Fruit fly (Drosophila melanogaster) whole organism, prepupa: Measurements from ENCODE around the gene CG14691.

ENCODE experiments used
- Blimp-1 ChIP-seq: fragments of 200-800 bp; sonication (Bioruptor generic); optimal IDR thresholded peaks from 3 replicates; lab custom pipeline; 2017; ENCODE audit warnings: missing biosample characterization, missing genetic modification characterization, mild to moderate bottlenecking, moderate library complexity, missing genetic modification reagents
- CG10631 ChIP-seq: fragments of 200-800 bp; sonication (Bioruptor generic); optimal IDR thresholded peaks from 2 replicates; lab custom pipeline; 2016; ENCODE audit warnings: missing biosample characterization, missing genetic modification characterization
- CG10669 ChIP-seq: fragments of 200-800 bp; sonication (Bioruptor generic); optimal IDR thresholded peaks from 3 replicates; lab custom pipeline; 2018; ENCODE audit warnings: missing biosample characterization, mild to moderate bottlenecking, missing genetic modification characterization, moderate library complexity
- CG11294 ChIP-seq: fragments of 200-800 bp; sonication (Bioruptor generic); IDR thresholded peaks from 2 replicates; pipeline ENCODE4 v1.3.6; 2022; ENCODE audit warnings: missing biosample characterization, missing genetic modification characterization
- CG11902 ChIP-seq: fragments of 200-800 bp; sonication (Bioruptor generic); optimal IDR thresholded peaks from 3 replicates; lab custom pipeline; 2016; ENCODE audit warnings: missing biosample characterization, missing genetic modification characterization
- CG15336 ChIP-seq: fragments of 200-800 bp; sonication (Bioruptor generic); IDR thresholded peaks from 2 replicates; pipeline ENCODE4 v1.3.6; 2022; ENCODE audit warnings: missing biosample characterization, missing genetic modification characterization
- CG1621 ChIP-seq: fragments of 200-800 bp; sonication (Bioruptor generic); optimal IDR thresholded peaks from 3 replicates; lab custom pipeline; 2018; ENCODE audit warnings: missing biosample characterization, mild to moderate bottlenecking, missing genetic modification characterization
- CG31627 ChIP-seq: fragments of 200-800 bp; sonication (Bioruptor generic); optimal IDR thresholded peaks from 3 replicates; lab custom pipeline; 2016; ENCODE audit warnings: missing biosample characterization, missing genetic modification characterization
- CG32006 ChIP-seq: fragments of 200-800 bp; sonication (Bioruptor generic); optimal IDR thresholded peaks from 3 replicates; lab custom pipeline; 2017; ENCODE audit warnings: missing biosample characterization, mild to moderate bottlenecking, missing genetic modification characterization
- CG34406 ChIP-seq: fragments of 200-800 bp; sonication (Bioruptor generic); optimal IDR thresholded peaks from 3 replicates; lab custom pipeline; 2016; ENCODE audit warnings: missing biosample characterization, missing genetic modification characterization
- CG3919 ChIP-seq: fragments of 200-800 bp; sonication (Bioruptor generic); optimal IDR thresholded peaks from 3 replicates; lab custom pipeline; 2016; ENCODE audit warnings: missing biosample characterization, missing genetic modification characterization
- CG4318 ChIP-seq: fragments of 200-800 bp; sonication (Bioruptor generic); optimal IDR thresholded peaks from 3 replicates; lab custom pipeline; 2017; ENCODE audit warnings: missing biosample characterization, mild to moderate bottlenecking, missing genetic modification characterization
- CG6276 ChIP-seq: fragments of 200-800 bp; sonication (Bioruptor generic); optimal IDR thresholded peaks from 2 replicates; lab custom pipeline; 2017; ENCODE audit warnings: missing biosample characterization, mild to moderate bottlenecking, missing genetic modification characterization
- CG6792 ChIP-seq: fragments of 200-800 bp; sonication (Bioruptor generic); optimal IDR thresholded peaks from 3 replicates; lab custom pipeline; 2016; ENCODE audit warnings: missing biosample characterization, missing genetic modification characterization
- CG6808 ChIP-seq: fragments of 200-800 bp; sonication (Bioruptor generic); optimal IDR thresholded peaks from 3 replicates; lab custom pipeline; 2017; ENCODE audit warnings: missing biosample characterization, missing genetic modification characterization, mild to moderate bottlenecking, moderate library complexity, missing genetic modification reagents
- CG6854 ChIP-seq: fragments of 200-800 bp; sonication (Bioruptor generic); optimal IDR thresholded peaks from 2 replicates; lab custom pipeline; 2017; ENCODE audit warnings: missing biosample characterization, mild to moderate bottlenecking, missing genetic modification characterization
- CG7368 ChIP-seq: fragments of 200-800 bp; sonication (Bioruptor generic); optimal IDR thresholded peaks from 3 replicates; lab custom pipeline; 2016; ENCODE audit warnings: missing biosample characterization, missing genetic modification characterization
- CG8119 ChIP-seq: fragments of 200-800 bp; sonication (Bioruptor generic); IDR thresholded peaks from 3 replicates; pipeline ENCODE4 v1.3.6; 2022; ENCODE audit warnings: missing biosample characterization, missing genetic modification characterization
- CG9139 ChIP-seq: fragments of 200-800 bp; sonication (Bioruptor generic); optimal IDR thresholded peaks from 3 replicates; lab custom pipeline; 2017; ENCODE audit warnings: missing biosample characterization, mild to moderate bottlenecking, missing genetic modification characterization
- Eip75B ChIP-seq: fragments of 200-800 bp; sonication (Bioruptor generic); optimal IDR thresholded peaks from 3 replicates; lab custom pipeline; 2016; ENCODE audit warnings: missing biosample characterization, missing genetic modification characterization
- Eip78C ChIP-seq: fragments of 200-800 bp; sonication (Bioruptor generic); peaks from one replicate; lab custom pipeline; 2016; ENCODE audit warnings: missing biosample characterization, missing genetic modification characterization
- Eip93F ChIP-seq: fragments of 200-800 bp; sonication (Bioruptor generic); optimal IDR thresholded peaks from 2 replicates; lab custom pipeline; 2016; ENCODE audit warnings: missing biosample characterization, mild to moderate bottlenecking, missing genetic modification characterization
- Gug ChIP-seq: fragments of 200-800 bp; sonication (Bioruptor generic); IDR thresholded peaks from 2 replicates; pipeline ENCODE4 v1.3.6; 2022; ENCODE audit warnings: missing biosample characterization, missing genetic modification characterization
- Hr38 ChIP-seq: sonication (Bioruptor generic); optimal IDR thresholded peaks from 2 replicates; lab custom pipeline; 2016; ENCODE audit warnings: missing biosample characterization, missing genetic modification characterization
- Hr4 ChIP-seq: fragments of 200-800 bp; sonication (Bioruptor generic); optimal IDR thresholded peaks from 3 replicates; lab custom pipeline; 2016; ENCODE audit warnings: missing biosample characterization, missing genetic modification characterization
- Lpt ChIP-seq: fragments of 200-800 bp; sonication (Bioruptor generic); optimal IDR thresholded peaks from 3 replicates; lab custom pipeline; 2016; ENCODE audit warnings: missing biosample characterization, missing genetic modification characterization
- Smox ChIP-seq: fragments of 200-800 bp; sonication (Bioruptor generic); optimal IDR thresholded peaks from 3 replicates; lab custom pipeline; 2016; ENCODE audit warnings: missing biosample characterization, missing genetic modification characterization
- Sox102F ChIP-seq: fragments of 200-800 bp; sonication (Bioruptor generic); optimal IDR thresholded peaks from 2 replicates; lab custom pipeline; 2016; ENCODE audit warnings: missing biosample characterization, mild to moderate bottlenecking, missing genetic modification characterization
- Sox14 ChIP-seq: fragments of 200-800 bp; sonication (Bioruptor generic); optimal IDR thresholded peaks from 3 replicates; lab custom pipeline; 2016; ENCODE audit warnings: missing biosample characterization, missing genetic modification characterization
- Sox15 ChIP-seq: fragments of 200-800 bp; sonication (Bioruptor generic); optimal IDR thresholded peaks from 3 replicates; lab custom pipeline; 2016; ENCODE audit warnings: missing biosample characterization, missing genetic modification characterization
- achi ChIP-seq: fragments of 200-800 bp; sonication (Bioruptor generic); optimal IDR thresholded peaks from 3 replicates; lab custom pipeline; 2016; ENCODE audit warnings: missing biosample characterization, missing genetic modification characterization
- cyc ChIP-seq: fragments of 200-800 bp; sonication (Bioruptor generic); optimal IDR thresholded peaks from 3 replicates; lab custom pipeline; 2016; ENCODE audit warnings: missing biosample characterization, missing genetic modification characterization
- dsx ChIP-seq: fragments of 200-800 bp; optimal IDR thresholded peaks from 3 replicates; lab custom pipeline; 2019; ENCODE audit warnings: missing biosample characterization, mild to moderate bottlenecking, missing genetic modification characterization, moderate library complexity; ENCODE audit not compliant: poor library complexity, severe bottlenecking
- eg ChIP-seq: fragments of 200-800 bp; sonication (Bioruptor generic); IDR thresholded peaks from 3 replicates; pipeline ENCODE4 v1.3.6; 2022; ENCODE audit warnings: missing biosample characterization, missing genetic modification characterization
- esn ChIP-seq: fragments of 200-800 bp; sonication (Bioruptor generic); optimal IDR thresholded peaks from 2 replicates; lab custom pipeline; 2016; ENCODE audit warnings: missing biosample characterization, mild to moderate bottlenecking, missing genetic modification characterization, moderate library complexity
- fd59A ChIP-seq: fragments of 200-800 bp; sonication (Bioruptor generic); optimal IDR thresholded peaks from 2 replicates; lab custom pipeline; 2017; ENCODE audit warnings: missing biosample characterization, mild to moderate bottlenecking, missing genetic modification characterization, missing genetic modification reagents
- lz ChIP-seq: fragments of 200-800 bp; sonication (Bioruptor generic); optimal IDR thresholded peaks from 3 replicates; lab custom pipeline; 2016; ENCODE audit warnings: missing biosample characterization, missing genetic modification characterization
- net ChIP-seq: fragments of 200-800 bp; sonication (Bioruptor generic); optimal IDR thresholded peaks from 3 replicates; lab custom pipeline; 2016; ENCODE audit warnings: missing biosample characterization, missing genetic modification characterization
- pdm3 ChIP-seq: fragments of 200-800 bp; sonication (Bioruptor generic); optimal IDR thresholded peaks from 3 replicates; lab custom pipeline; 2016; ENCODE audit warnings: missing biosample characterization, missing genetic modification characterization
- salr ChIP-seq, 2 experiments: fragments of 200-800 bp; sonication (Bioruptor generic); optimal IDR thresholded peaks; 3 replicates each; lab custom pipeline; 2016 to 2018; ENCODE audit warnings: missing biosample characterization in 2 of 2, missing genetic modification characterization in 2 of 2, mild to moderate bottlenecking in 1 of 2
- ss ChIP-seq, 2 experiments: fragments of 200-800 bp; sonication (Bioruptor generic); optimal IDR thresholded peaks; 2 replicates in 1 of 2; 3 replicates in 1 of 2; lab custom pipeline; 2017 to 2018; ENCODE audit warnings: mild to moderate bottlenecking in 2 of 2, missing biosample characterization in 2 of 2, missing genetic modification characterization in 2 of 2, moderate library complexity in 1 of 2
- svp ChIP-seq: fragments of 200-800 bp; sonication (Bioruptor generic); peaks from one replicate; lab custom pipeline; 2016; ENCODE audit warnings: missing biosample characterization, missing genetic modification characterization
- vri ChIP-seq: fragments of 200-800 bp; sonication (Bioruptor generic); optimal IDR thresholded peaks from 3 replicates; lab custom pipeline; 2016; ENCODE audit warnings: missing biosample characterization, mild to moderate bottlenecking, missing genetic modification characterization

CG14691 gene

DNA sequence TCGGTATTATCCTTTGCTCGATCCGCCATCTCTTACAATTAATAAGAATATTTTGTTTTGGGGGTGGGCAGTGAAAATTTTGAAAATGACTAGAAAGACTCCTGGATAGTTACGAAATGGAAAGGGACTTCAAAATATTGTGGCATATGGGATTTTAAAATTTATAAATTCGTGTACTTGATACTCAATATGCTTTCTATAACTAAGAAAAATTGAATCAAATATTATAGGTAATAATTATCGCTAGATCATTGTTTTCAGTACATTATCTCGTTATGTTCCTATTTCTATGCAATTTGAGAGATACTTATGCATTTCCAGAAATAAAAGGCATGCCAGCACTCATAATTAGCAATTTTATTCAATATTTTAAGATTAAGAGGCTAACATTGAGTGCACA, at the start of gene CG14691:
TSS of gene CG14691 (minus strand) at position 101 of the 400 bp plus-strand sequence.
- no peak for TF ChIP-seq CG10631 (GFP tag; lab: Kevin White, UChicago)
- TF ChIP-seq svp, result no peak
- TF ChIP-seq Eip93F (GFP tag; lab: Kevin White, UChicago), result no peak
- no peak for TF ChIP-seq Hr4 (GFP tag; lab: Kevin White, UChicago)
- TF ChIP-seq eg (GFP tag; lab: Robert Waterston, UW), result no peak
- no peak for TF ChIP-seq dsx (GFP tag; lab: Kevin White, UChicago)
- no peak for TF ChIP-seq Eip75B (GFP tag; lab: Kevin White, UChicago)
- TF ChIP-seq esn (GFP tag; lab: Kevin White, UChicago), result no peak
- TF ChIP-seq lz (GFP tag; lab: Kevin White, UChicago), result no peak

dm6 chr3R:10803855-10804254, 48.4 kb upstream of the CG14691 start, which contains the start of gene CG14692:
TSS of gene CG14692 (minus strand) at chr3R:10803955.
- TF ChIP-seq Smox (no peak), ss (GFP tag; optimal IDR thresholded peaks at IDR 0.05; lab: Kevin White, UChicago) (no peak), esn (GFP tag; lab: Kevin White, UChicago) (no peak), Eip93F (GFP tag; lab: Kevin White, UChicago) (no peak), CG8119 (GFP tag; lab: Robert Waterston, UW) (no peak), svp (no peak), Blimp-1 (GFP tag; lab: Kevin White, UChicago) (no peak), CG3919 (GFP tag; lab: Kevin White, UChicago) (no peak), pdm3 (no peak), Sox102F (no peak), lz (GFP tag; lab: Kevin White, UChicago) (no peak), CG6854 (no peak), CG32006 (GFP tag; lab: Kevin White, UChicago) (no peak), Gug (no peak), CG6808 (no peak), CG10669 (GFP tag; lab: Kevin White, UChicago) (no peak), CG9139 (GFP tag; lab: Kevin White, UChicago) (no peak), vri (GFP tag; lab: Kevin White, UChicago) (no peak)

- TF ChIP-seq CG6854, result no peak
- TF ChIP-seq CG6792 (GFP tag; lab: Kevin White, UChicago), result no peak
- TF ChIP-seq CG9139 (GFP tag; lab: Kevin White, UChicago), result no peak
- TF ChIP-seq CG31627 (GFP tag; lab: Kevin White, UChicago), result no peak
- no peak for TF ChIP-seq CG32006 (GFP tag; lab: Kevin White, UChicago)
- TF ChIP-seq Gug, result no peak
- no peak for TF ChIP-seq Hr38 (GFP tag; lab: Kevin White, UChicago)
Measured at dm6 chr3R:10792604-10793003, 37.2 kb upstream of the CG14691 start, which contains the start of gene CG14687. TSS of gene CG14687 (plus strand) at chr3R:10792904.

dm6 chr3R:10788186-10788585, 32.8 kb upstream of the CG14691 start, which contains the start of the genes Art1 and Mcm5:
TSS of gene Art1 (minus strand) at chr3R:10788226.
TSS of gene Mcm5 (plus strand) at chr3R:10788524.
- no peak for TF ChIP-seq Eip78C (GFP tag; lab: Kevin White, UChicago)
- no peak for TF ChIP-seq CG3919 (GFP tag; lab: Kevin White, UChicago)
- TF ChIP-seq CG1621, result no peak
- no peak for TF ChIP-seq Smox
- TF ChIP-seq CG11294 (GFP tag; lab: Robert Waterston, UW), result no peak
- TF ChIP-seq svp, result no peak
- TF ChIP-seq cyc (GFP tag; lab: Kevin White, UChicago), result peak; percentile 46
- TF ChIP-seq Eip93F (GFP tag; lab: Kevin White, UChicago), result no peak
- TF ChIP-seq Blimp-1 (GFP tag; lab: Kevin White, UChicago), result no peak
- TF ChIP-seq fd59A (GFP tag; lab: Kevin White, UChicago), result no peak
- no peak for TF ChIP-seq net (GFP tag; lab: Kevin White, UChicago)
- TF ChIP-seq Sox102F, result no peak
- TF ChIP-seq pdm3, result peak; percentile 20
- TF ChIP-seq Sox14, result peak; percentile 72
- TF ChIP-seq CG10631 (GFP tag; lab: Kevin White, UChicago), result peak; percentile 50
- TF ChIP-seq Sox15 (GFP tag; lab: Kevin White, UChicago), result no peak
- peak; percentile 53 for TF ChIP-seq lz (GFP tag; lab: Kevin White, UChicago)
- no peak for TF ChIP-seq CG4318 (GFP tag; lab: Kevin White, UChicago)
- no peak for TF ChIP-seq Lpt (GFP tag; lab: Kevin White, UChicago)
- TF ChIP-seq Eip75B (GFP tag; lab: Kevin White, UChicago), result no peak
- no peak for TF ChIP-seq CG34406 (GFP tag; lab: Kevin White, UChicago)
- TF ChIP-seq achi, result no peak
- TF ChIP-seq CG6854, result no peak
- no peak for TF ChIP-seq CG15336 (GFP tag; lab: Robert Waterston, UW)
- TF ChIP-seq CG11902 (GFP tag; lab: Kevin White, UChicago), result no peak
- TF ChIP-seq CG6276 (GFP tag; lab: Kevin White, UChicago), result no peak
- TF ChIP-seq Hr38 (GFP tag; lab: Kevin White, UChicago), result no peak
- TF ChIP-seq CG6808, result no peak
- no peak for TF ChIP-seq CG7368 (GFP tag; lab: Kevin White, UChicago)
- TF ChIP-seq ss (GFP tag; optimal IDR thresholded peaks at IDR 0.05; lab: Kevin White, UChicago), result no peak
- TF ChIP-seq salr (GFP tag; optimal IDR thresholded peaks at IDR 0.05; lab: Kevin White, UChicago), result no peak
